Fruit fly (Drosophila melanogaster) whole organism, embryonic: ENCODE data around the gene Spn38F.
A peak's percentile ranks its signal among the peaks of the same experiment; 100 is the strongest.

Experiments
- CG34376 ChIP-seq: fragments of 200-800 bp; sonication (Bioruptor generic); optimal IDR thresholded peaks from 2 replicates; lab custom pipeline; 2018; ENCODE audit warnings: missing biosample characterization, mild to moderate bottlenecking, missing genetic modification characterization
- CG3726 ChIP-seq: fragments of 200-800 bp; sonication (Bioruptor generic); IDR thresholded peaks from 3 replicates; pipeline ENCODE4, ENCODE4 v1.3.6; 2022; ENCODE audit warnings: missing biosample characterization, missing genetic modification characterization
- CG3847 ChIP-seq: fragments of 200-800 bp; sonication (Bioruptor generic); IDR thresholded peaks from 2 replicates; pipeline ENCODE4 v1.3.6; 2022; ENCODE audit warnings: missing biosample characterization, missing genetic modification characterization
- CG6254 ChIP-seq: fragments of 200-800 bp; sonication (Bioruptor generic); optimal IDR thresholded peaks from 3 replicates; lab custom pipeline; 2017; ENCODE audit warnings: mild to moderate bottlenecking, missing biosample characterization, missing genetic modification reagents, missing genetic modification characterization
- E2f1 ChIP-seq: fragments of 200-800 bp; sonication (Bioruptor generic); IDR thresholded peaks from 2 replicates; pipeline ENCODE4 v1.3.6; 2022; ENCODE audit warnings: missing biosample characterization, missing genetic modification characterization
- HLHmδ ChIP-seq: fragments of 200-800 bp; sonication (Bioruptor generic); optimal IDR thresholded peaks from 2 replicates; lab custom pipeline; 2018; ENCODE audit warnings: missing biosample characterization, mild to moderate bottlenecking, missing genetic modification characterization, moderate library complexity
- Jarid2 ChIP-seq: fragments of 200-800 bp; sonication (Bioruptor generic); optimal IDR thresholded peaks from 3 replicates; lab custom pipeline; 2017; ENCODE audit warnings: mild to moderate bottlenecking, missing biosample characterization, missing genetic modification reagents, missing genetic modification characterization
- al ChIP-seq: fragments of 200-800 bp; sonication (Bioruptor generic); IDR thresholded peaks from 2 replicates; pipeline ENCODE4 v1.3.6; 2022; ENCODE audit warnings: missing biosample characterization, missing genetic modification characterization
- br ChIP-seq: fragments of >200 bp; optimal IDR thresholded peaks from 2 replicates; lab custom pipeline; 2017
- insv ChIP-seq, 2 experiments: fragments of 200-800 bp; sonication (Bioruptor generic); optimal IDR thresholded peaks; 3 replicates each; lab custom pipeline; 2016 to 2018; ENCODE audit warnings: missing biosample characterization in 2 of 2, missing genetic modification characterization in 2 of 2
- lab ChIP-seq: fragments of 200-800 bp; sonication (Bioruptor generic); optimal IDR thresholded peaks from 3 replicates; lab custom pipeline; 2017; ENCODE audit warnings: missing biosample characterization, missing genetic modification characterization, mild to moderate bottlenecking, moderate library complexity, missing genetic modification reagents
- oc ChIP-seq: fragments of 200-800 bp; sonication (Bioruptor generic); optimal IDR thresholded peaks from 2 replicates; lab custom pipeline; 2018; ENCODE audit warnings: missing biosample characterization, mild to moderate bottlenecking, missing genetic modification characterization, moderate library complexity
- zen2 ChIP-seq: fragments of 200-800 bp; sonication (Bioruptor generic); IDR thresholded peaks from 3 replicates; pipeline ENCODE4 v1.3.6; 2022; ENCODE audit warnings: missing biosample characterization, missing genetic modification characterization; ENCODE audit not compliant: partially characterized antibody

dm6 chr2L:20807617-20808509 lies 29.9 kb downstream of the Spn38F start:
- TF ChIP-seq zen2 (GFP tag; lab: Robert Waterston, UW) (no peak), CG34376 (peak; percentile 14), br (lab: Kevin White, UChicago) (no peak), CG3726 (GFP tag; lab: Robert Waterston, UW) (0 out of 3 replicates have a peak, but pooled peaks have one; percentile 12), oc (tag; lab: Kevin White, UChicago) (no peak), E2f1 (GFP tag; lab: Robert Waterston, UW) (peak; percentile 66), insv (GFP tag; optimal IDR thresholded peaks at IDR 0.05; lab: Kevin White, UChicago) (no peak), Jarid2 (no peak), HLHmδ (no peak), CG6254 (GFP tag; lab: Kevin White, UChicago) (no peak), CG3847 (GFP tag; lab: Robert Waterston, UW) (peak; percentile 56), al (no peak), lab (peak; percentile 78)
